Fruit fly (Drosophila melanogaster) whole organism, pupa: ENCODE results near the gene CG6340.

Source experiments
- CG10348 ChIP-seq: fragments of 200-800 bp; sonication (Bioruptor generic); IDR thresholded peaks from 2 replicates; pipeline ENCODE4 v1.3.6; 2022; ENCODE audit warnings: missing biosample characterization, missing genetic modification characterization
- CG12605 ChIP-seq: fragments of 200-800 bp; sonication (Bioruptor generic); IDR thresholded peaks from 2 replicates; pipeline ENCODE4 v1.3.6; 2022; ENCODE audit warnings: missing biosample characterization, missing genetic modification characterization
- CG13204 ChIP-seq: fragments of 200-800 bp; sonication (Bioruptor generic); optimal IDR thresholded peaks from 2 replicates; lab custom pipeline; 2018; ENCODE audit warnings: missing biosample characterization, mild to moderate bottlenecking, missing genetic modification characterization, moderate library complexity
- CG14655 ChIP-seq: fragments of 200-800 bp; sonication (Bioruptor generic); optimal IDR thresholded peaks from 3 replicates; lab custom pipeline; 2017; ENCODE audit warnings: mild to moderate bottlenecking, missing biosample characterization, missing genetic modification reagents, missing genetic modification characterization
- CG15710 ChIP-seq: fragments of 200-800 bp; sonication (Bioruptor generic); optimal IDR thresholded peaks from 2 replicates; lab custom pipeline; 2018; ENCODE audit warnings: missing biosample characterization, mild to moderate bottlenecking, missing genetic modification characterization, moderate library complexity
- CG17806 ChIP-seq: fragments of 200-800 bp; sonication (Bioruptor generic); optimal IDR thresholded peaks from 2 replicates; lab custom pipeline; 2018; ENCODE audit warnings: missing biosample characterization, mild to moderate bottlenecking, missing genetic modification characterization, moderate library complexity
- CG32121 ChIP-seq: fragments of 200-800 bp; sonication (Bioruptor generic); IDR thresholded peaks from 2 replicates; pipeline ENCODE4 v1.3.6; 2022; ENCODE audit warnings: missing biosample characterization, missing genetic modification characterization
- CG34367 ChIP-seq: fragments of 200-800 bp; sonication (Bioruptor generic); optimal IDR thresholded peaks from 2 replicates; lab custom pipeline; 2018; ENCODE audit warnings: missing biosample characterization, mild to moderate bottlenecking, missing genetic modification characterization
- CG4496 ChIP-seq: fragments of 200-800 bp; sonication (Bioruptor generic); IDR thresholded peaks from 3 replicates; pipeline ENCODE4 v1.3.6; 2022; ENCODE audit warnings: missing biosample characterization, missing genetic modification characterization
- CG8159 ChIP-seq: fragments of 200-800 bp; sonication (Bioruptor generic); optimal IDR thresholded peaks from 3 replicates; lab custom pipeline; 2018; ENCODE audit warnings: missing biosample characterization, mild to moderate bottlenecking, missing genetic modification characterization, moderate library complexity
- CG8301 ChIP-seq: fragments of 200-800 bp; sonication (Bioruptor generic); optimal IDR thresholded peaks from 2 replicates; lab custom pipeline; 2018; ENCODE audit warnings: missing biosample characterization, mild to moderate bottlenecking, missing genetic modification characterization
- CG9948 ChIP-seq: fragments of 200-800 bp; sonication (Bioruptor generic); optimal IDR thresholded peaks from 2 replicates; lab custom pipeline; 2018; ENCODE audit warnings: missing biosample characterization, mild to moderate bottlenecking, missing genetic modification characterization, moderate library complexity
- D1 ChIP-seq: fragments of 200-800 bp; sonication (Bioruptor generic); optimal IDR thresholded peaks from 2 replicates; lab custom pipeline; 2018; ENCODE audit warnings: missing biosample characterization, mild to moderate bottlenecking, missing genetic modification characterization, moderate library complexity
- EcR ChIP-seq: fragments of 200-800 bp; sonication (Bioruptor generic); optimal IDR thresholded peaks from 3 replicates; lab custom pipeline; 2019; ENCODE audit warnings: missing biosample characterization, missing genetic modification characterization, mild to moderate bottlenecking, moderate library complexity, missing genetic modification reagents
- Ets98B ChIP-seq: fragments of 200-800 bp; sonication (Bioruptor generic); IDR thresholded peaks from 2 replicates; pipeline ENCODE4 v1.3.6; 2022; ENCODE audit warnings: missing biosample characterization, missing genetic modification characterization
- Pif1A ChIP-seq: fragments of 200-800 bp; sonication (Bioruptor generic); optimal IDR thresholded peaks from 3 replicates; lab custom pipeline; 2016; ENCODE audit warnings: missing biosample characterization, missing genetic modification characterization
- Pif1B ChIP-seq: fragments of 200-800 bp; sonication (Bioruptor generic); optimal IDR thresholded peaks from 3 replicates; lab custom pipeline; 2016; ENCODE audit warnings: missing biosample characterization, missing genetic modification characterization
- Snoo ChIP-seq: fragments of 200-800 bp; sonication (Bioruptor generic); optimal IDR thresholded peaks from 3 replicates; lab custom pipeline; 2017; ENCODE audit warnings: missing biosample characterization, mild to moderate bottlenecking, missing genetic modification characterization, inconsistent platforms
- fd96Ca ChIP-seq: fragments of 200-800 bp; sonication (Bioruptor generic); IDR thresholded peaks from 3 replicates; pipeline ENCODE4 v1.3.6; 2022; ENCODE audit warnings: missing biosample characterization, missing genetic modification characterization
- gl ChIP-seq: fragments of 200-800 bp; sonication (Bioruptor generic); optimal IDR thresholded peaks from 2 replicates; lab custom pipeline; 2018; ENCODE audit warnings: missing biosample characterization, mild to moderate bottlenecking, missing genetic modification characterization
- rn ChIP-seq: fragments of 200-800 bp; sonication (Bioruptor generic); IDR thresholded peaks from 2 replicates; pipeline ENCODE4 v1.3.6; 2022; ENCODE audit warnings: missing biosample characterization, missing genetic modification characterization

Gene CG6340

DNA sequence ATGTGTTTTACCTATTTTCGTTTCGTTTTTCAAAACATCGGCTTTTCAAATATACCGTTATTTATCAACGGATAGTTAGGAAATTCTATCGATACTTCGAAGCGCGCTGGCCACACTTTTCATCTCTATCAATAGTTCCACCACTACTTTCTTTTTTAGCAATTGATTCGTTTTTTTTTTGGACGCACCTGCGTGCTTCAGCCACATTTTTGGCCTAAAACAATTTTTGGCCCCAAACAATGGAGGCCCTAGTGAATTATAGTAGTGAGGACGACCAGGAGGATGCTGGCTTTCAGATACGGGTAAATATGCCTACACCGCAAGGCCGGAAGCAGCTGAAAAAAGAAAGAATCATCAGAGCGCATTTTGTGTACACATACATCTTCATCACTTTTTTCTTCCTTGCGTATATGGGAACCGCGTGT lies at the start of gene CG6340:
CG6340 (plus strand) TSS at position 139 of the 425 bp plus-strand sequence.
- TF ChIP-seq fd96Ca (GFP tag; lab: Robert Waterston, UW), result no peak
- no peak for TF ChIP-seq EcR (GFP tag; lab: Kevin White, UChicago)
- no peak for TF ChIP-seq CG32121 (GFP tag; lab: Robert Waterston, UW)
- TF ChIP-seq CG14655 (GFP tag; lab: Kevin White, UChicago), result no peak
- no peak for TF ChIP-seq rn (GFP tag; lab: Robert Waterston, UW)
- TF ChIP-seq CG12605 (GFP tag; lab: Robert Waterston, UW), result no peak
- TF ChIP-seq gl (tag; lab: Kevin White, UChicago), result no peak
- no peak for TF ChIP-seq CG10348 (GFP tag; lab: Robert Waterston, UW)
- TF ChIP-seq Snoo (tag; lab: Kevin White, UChicago), result no peak
- no peak for TF ChIP-seq CG17806 (tag; lab: Kevin White, UChicago)
- TF ChIP-seq CG15710 (tag; lab: Kevin White, UChicago), result peak; percentile 17
- peak; percentile 6 for TF ChIP-seq CG8301
- TF ChIP-seq Ets98B (GFP tag; lab: Robert Waterston, UW), result no peak
- TF ChIP-seq Pif1B (GFP tag; lab: Kevin White, UChicago), result no peak
- no peak for TF ChIP-seq CG34367
- TF ChIP-seq CG8159, result peak; percentile 37
- TF ChIP-seq D1 (tag; lab: Kevin White, UChicago), result no peak
- 0 out of 3 replicates have a peak, but pooled peaks have one; percentile 18 for TF ChIP-seq CG4496 (GFP tag; lab: Robert Waterston, UW)
- no peak for TF ChIP-seq CG9948 (tag; lab: Kevin White, UChicago)
- TF ChIP-seq, all 21 proteins: peak for 4

DNA sequence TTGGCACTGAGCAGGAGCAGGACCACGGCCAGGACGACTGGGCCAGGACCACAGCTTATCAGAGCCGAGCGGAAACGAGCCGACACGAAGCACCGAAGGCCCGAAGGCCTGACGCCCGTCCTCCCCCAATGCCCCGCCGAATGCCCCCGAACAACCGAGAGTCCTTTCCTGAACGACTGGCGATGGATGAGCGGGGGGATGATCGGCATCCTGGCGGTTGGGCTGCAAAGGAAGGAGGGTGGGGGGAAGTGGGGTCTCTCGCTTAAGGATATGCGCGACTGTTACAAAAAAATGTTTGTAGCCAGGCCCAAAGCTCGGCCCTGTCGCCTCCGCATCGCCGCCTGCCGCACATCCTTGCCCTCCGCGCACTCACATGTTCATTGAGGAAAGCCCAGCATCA lies 40.9 kb upstream of the CG6340 start, which contains the start of gene Cngl:
Cngl (minus strand) TSS at position 8 of the 400 bp plus-strand sequence.
- TF ChIP-seq CG13204 (GFP tag; lab: Kevin White, UChicago) (peak; percentile 8), CG14655 (GFP tag; lab: Kevin White, UChicago) (no peak)

DNA sequence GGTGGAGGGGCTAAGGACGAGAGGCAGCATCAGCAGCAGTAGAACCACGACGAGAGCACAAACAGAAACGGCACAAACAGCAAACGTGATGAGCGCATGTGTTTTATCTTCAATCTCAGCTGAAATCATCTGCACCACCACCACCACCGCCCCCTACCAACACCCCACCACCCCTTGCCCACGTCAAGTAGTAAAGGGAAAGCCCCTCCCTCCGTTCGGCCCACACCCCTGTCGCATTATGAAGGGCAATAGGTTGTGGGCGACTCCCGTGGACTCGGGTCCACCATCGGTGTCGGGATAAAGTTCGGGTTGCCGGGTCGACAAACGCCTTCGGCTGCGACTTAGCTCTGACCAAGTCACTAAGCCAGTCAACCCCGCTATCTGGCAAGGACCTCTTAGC lies 38.7 kb upstream of the CG6340 start:
- no peak for TF ChIP-seq rn (GFP tag; lab: Robert Waterston, UW)
- TF ChIP-seq CG32121 (GFP tag; lab: Robert Waterston, UW), result no peak
- TF ChIP-seq Pif1B (GFP tag; lab: Kevin White, UChicago), result no peak
- no peak for TF ChIP-seq CG10348 (GFP tag; lab: Robert Waterston, UW)
- TF ChIP-seq CG34367, result no peak
- no peak for TF ChIP-seq Snoo (tag; lab: Kevin White, UChicago)
- TF ChIP-seq CG8301, result no peak
- no peak for TF ChIP-seq CG17806 (tag; lab: Kevin White, UChicago)
- no peak for TF ChIP-seq CG8159
- TF ChIP-seq CG9948 (tag; lab: Kevin White, UChicago), result no peak
- TF ChIP-seq Pif1A (GFP tag; lab: Kevin White, UChicago), result no peak
- no peak for TF ChIP-seq CG14655 (GFP tag; lab: Kevin White, UChicago)
- TF ChIP-seq, all 21 proteins: peak for 0

DNA sequence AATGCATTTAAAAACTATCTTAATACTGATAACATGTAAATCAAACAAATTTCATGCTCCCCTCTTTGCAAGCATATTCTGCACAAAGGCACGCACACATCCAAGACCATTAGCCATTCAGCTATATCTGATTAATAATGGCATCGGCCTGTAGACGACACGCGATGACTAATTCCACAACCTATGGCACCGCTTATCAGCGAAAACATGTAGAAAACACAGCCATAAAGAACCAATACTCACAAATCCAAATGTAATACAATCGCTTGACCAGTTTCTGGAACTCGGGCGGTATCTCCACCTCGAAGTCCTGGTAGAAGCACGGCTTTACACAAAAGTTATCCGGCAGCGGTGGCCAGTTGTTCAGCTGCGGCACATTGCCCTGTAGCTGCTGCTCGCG lies 34.0 kb upstream of the CG6340 start:
- TF ChIP-seq D1 (tag; lab: Kevin White, UChicago) (no peak), EcR (GFP tag; lab: Kevin White, UChicago) (peak; percentile 9)

DNA sequence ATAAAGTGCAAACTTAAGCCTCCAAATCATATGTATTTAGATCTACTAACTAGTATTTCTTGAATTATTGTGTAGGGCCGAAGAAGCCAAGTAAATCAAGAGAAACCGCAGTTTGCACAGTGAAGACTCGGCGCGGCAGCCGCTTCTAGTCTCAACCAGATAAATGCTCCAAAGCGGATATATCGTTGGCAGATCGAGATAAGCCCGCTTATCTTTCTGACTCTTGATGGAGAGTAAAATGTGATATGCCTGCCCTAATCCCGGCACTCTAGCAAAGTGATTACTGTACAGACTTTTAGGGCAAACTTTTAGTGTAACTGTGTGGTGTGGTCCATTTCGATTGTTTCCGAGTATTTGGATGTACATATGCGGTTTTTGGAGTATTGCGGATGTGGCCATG lies 33.4 kb upstream of the CG6340 start:
- TF ChIP-seq CG15710 (tag; lab: Kevin White, UChicago), result no peak
- peak; percentile 9 for TF ChIP-seq CG14655 (GFP tag; lab: Kevin White, UChicago)
- TF ChIP-seq Pif1A (GFP tag; lab: Kevin White, UChicago), result no peak
- peak; percentile 13; the same call in 1 of the 3 replicates for TF ChIP-seq fd96Ca (GFP tag; lab: Robert Waterston, UW)
- TF ChIP-seq CG4496 (GFP tag; lab: Robert Waterston, UW), result peak; percentile 60; the same call in 1 of the 3 replicates
- TF ChIP-seq, all 21 proteins: peak for 3

DNA sequence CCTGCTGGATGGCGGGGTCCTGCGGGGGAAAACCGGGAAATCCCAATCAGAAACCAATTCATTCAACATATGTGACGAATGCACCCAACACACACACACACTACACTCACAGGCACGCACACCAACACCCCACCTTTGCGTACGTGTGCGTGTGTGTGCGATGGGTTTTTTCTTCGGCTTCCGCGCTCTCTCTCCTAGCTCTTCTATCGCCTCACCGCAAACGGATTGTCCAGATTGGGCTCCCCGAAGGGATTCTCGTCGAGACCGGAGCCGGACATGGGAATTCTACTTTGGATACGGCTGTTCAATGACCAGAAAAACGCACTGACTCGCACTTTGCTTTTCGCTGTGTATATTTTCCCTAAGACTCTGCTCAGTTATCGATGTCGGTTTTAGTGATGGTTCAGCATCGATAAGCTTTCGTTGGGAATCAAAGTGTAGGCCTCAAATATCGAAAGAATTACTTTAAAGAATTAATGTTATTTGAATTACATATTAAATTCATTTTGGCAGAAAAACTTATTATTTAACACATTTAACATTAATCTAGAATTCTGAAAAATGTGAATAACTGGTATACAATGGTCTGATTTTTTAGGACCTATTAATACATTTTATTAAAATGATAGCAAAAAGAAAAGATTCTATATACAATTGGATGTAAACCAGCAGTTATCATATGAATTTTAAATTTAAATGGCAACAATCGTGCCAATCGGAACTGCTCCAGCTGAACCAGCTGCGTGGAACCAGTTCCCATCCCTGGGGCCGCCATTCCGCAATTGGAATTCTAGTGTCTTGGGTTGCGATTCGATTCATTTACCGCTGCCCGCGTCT lies 32.5 kb upstream of the CG6340 start, which contains the start of the genes Scamp and Ahcy:
Scamp (minus strand) TSS at position 394 of the 837 bp plus-strand sequence.
Ahcy (plus strand) TSS at position 772 of the 837 bp plus-strand sequence.
- no peak for TF ChIP-seq CG8159
- no peak for TF ChIP-seq rn (GFP tag; lab: Robert Waterston, UW)
- no peak for TF ChIP-seq Pif1A (GFP tag; lab: Kevin White, UChicago)
- no peak for TF ChIP-seq CG13204 (GFP tag; lab: Kevin White, UChicago)
- TF ChIP-seq gl (tag; lab: Kevin White, UChicago), result no peak

DNA sequence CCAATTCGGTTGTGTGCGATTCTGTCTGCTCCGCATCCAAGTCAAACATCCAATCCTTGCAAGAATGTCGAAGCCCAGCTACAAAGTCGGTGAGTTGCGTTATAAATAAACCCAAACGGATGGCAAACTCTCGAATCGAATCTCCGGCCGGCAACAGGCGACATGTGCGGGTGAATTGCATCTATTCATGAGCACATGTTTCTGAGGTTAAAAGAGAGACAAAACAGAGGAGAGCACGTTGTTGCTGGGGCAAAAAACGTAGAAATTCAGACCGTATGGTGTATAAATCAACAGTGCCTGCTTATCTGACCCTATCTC lies 31.9 kb upstream of the CG6340 start:
- no peak for TF ChIP-seq Ets98B (GFP tag; lab: Robert Waterston, UW)
- TF ChIP-seq CG8301, result no peak
- TF ChIP-seq gl (tag; lab: Kevin White, UChicago), result no peak
- no peak for TF ChIP-seq CG8159
- no peak for TF ChIP-seq CG10348 (GFP tag; lab: Robert Waterston, UW)
- no peak for TF ChIP-seq CG4496 (GFP tag; lab: Robert Waterston, UW)
- TF ChIP-seq rn (GFP tag; lab: Robert Waterston, UW), result no peak
- TF ChIP-seq fd96Ca (GFP tag; lab: Robert Waterston, UW), result no peak
- no peak for TF ChIP-seq CG15710 (tag; lab: Kevin White, UChicago)
- no peak for TF ChIP-seq Snoo (tag; lab: Kevin White, UChicago)
- no peak for TF ChIP-seq CG12605 (GFP tag; lab: Robert Waterston, UW)
- TF ChIP-seq CG14655 (GFP tag; lab: Kevin White, UChicago), result no peak
- TF ChIP-seq CG17806 (tag; lab: Kevin White, UChicago), result no peak
- no peak for TF ChIP-seq CG9948 (tag; lab: Kevin White, UChicago)
